Worm (Caenorhabditis elegans) whole organism, young adult: ENCODE results near the gene F18G5.1.

Experiments
- B0336.3 ChIP-seq: fragments of 200-800 bp; sonication (Bioruptor generic); IDR thresholded peaks from 2 replicates; pipeline ENCODE4 v1.3.6; 2022; ENCODE audit warnings: missing genetic modification characterization, missing compliant biosample characterization
- C06A6.2 ChIP-seq: fragments of 200-800 bp; sonication (Bioruptor generic); conservative IDR thresholded peaks from 2 replicates; pipeline ENCODE4 v1.3.6; 2022; ENCODE audit warnings: missing genetic modification characterization, missing compliant biosample characterization
- F22D6.2 ChIP-seq: sonication (generic microtip); optimal IDR thresholded peaks from 2 replicates; lab custom pipeline; 2016; ENCODE audit warnings: mild to moderate bottlenecking, missing genetic modification characterization, missing compliant biosample characterization
- F33H1.4 ChIP-seq: fragments of 200-800 bp; sonication (Bioruptor generic); IDR thresholded peaks from 2 replicates; pipeline ENCODE4 v1.3.6; 2022; ENCODE audit warnings: missing genetic modification reagents, missing genetic modification characterization, missing compliant biosample characterization
- F39B2.1 ChIP-seq: fragments of 200-800 bp; sonication (Bioruptor generic); IDR thresholded peaks from 2 replicates; pipeline ENCODE4 v1.3.6; 2022; ENCODE audit warnings: missing genetic modification reagents, missing genetic modification characterization, missing compliant biosample characterization
- F57A8.1 ChIP-seq: fragments of 200-800 bp; sonication (Bioruptor generic); optimal IDR thresholded peaks from 2 replicates; lab custom pipeline; 2018; ENCODE audit warnings: mild to moderate bottlenecking, missing genetic modification characterization, moderate library complexity, missing compliant biosample characterization
- F57C9.4 ChIP-seq: sonication (generic microtip); optimal IDR thresholded peaks from 2 replicates; lab custom pipeline; 2017; ENCODE audit warnings: mild to moderate bottlenecking, missing genetic modification characterization, missing compliant biosample characterization
- Y53F4B.3 ChIP-seq: fragments of 200-800 bp; sonication (Bioruptor generic); IDR thresholded peaks from 2 replicates; pipeline ENCODE4 v1.3.6; 2022; ENCODE audit warnings: missing genetic modification reagents, missing genetic modification characterization, missing compliant biosample characterization
- Y56A3A.18 ChIP-seq: fragments of 200-800 bp; sonication (Bioruptor generic); IDR thresholded peaks from 2 replicates; pipeline ENCODE4 v1.3.6; 2022; ENCODE audit warnings: missing genetic modification reagents, missing genetic modification characterization, missing compliant biosample characterization
- ZK185.1 ChIP-seq: sonication (generic microtip); optimal IDR thresholded peaks from 2 replicates; lab custom pipeline; 2016; ENCODE audit warnings: mild to moderate bottlenecking, missing genetic modification characterization, missing compliant biosample characterization; ENCODE audit not compliant: poor library complexity, severe bottlenecking
- akir-1 ChIP-seq: fragments of 200-800 bp; sonication (Bioruptor generic); optimal IDR thresholded peaks from 2 replicates; lab custom pipeline; 2018; ENCODE audit warnings: mild to moderate bottlenecking, missing genetic modification characterization, moderate library complexity, missing compliant biosample characterization
- atf-7 ChIP-seq: sonication (generic microtip); optimal IDR thresholded peaks from 2 replicates; lab custom pipeline; 2017; ENCODE audit warnings: mild to moderate bottlenecking, missing genetic modification characterization, missing compliant biosample characterization
- attf-6 ChIP-seq: fragments of 200-800 bp; sonication (Bioruptor generic); IDR thresholded peaks from 2 replicates; pipeline ENCODE4 v1.3.6; 2022; ENCODE audit warnings: missing genetic modification reagents, missing genetic modification characterization, missing compliant biosample characterization
- bed-1 ChIP-seq: fragments of 200-800 bp; sonication (Bioruptor generic); IDR thresholded peaks from 2 replicates; pipeline ENCODE4 v1.3.6; 2022; ENCODE audit warnings: missing genetic modification reagents, missing genetic modification characterization, missing compliant biosample characterization
- bed-2 ChIP-seq: fragments of 200-800 bp; sonication (Bioruptor generic); IDR thresholded peaks from 2 replicates; pipeline ENCODE4 v1.3.6; 2022; ENCODE audit warnings: missing genetic modification reagents, missing genetic modification characterization, missing compliant biosample characterization
- ccch-3 ChIP-seq: fragments of 200-800 bp; sonication (Bioruptor generic); optimal IDR thresholded peaks from 2 replicates; lab custom pipeline; 2018; ENCODE audit warnings: mild to moderate bottlenecking, missing genetic modification characterization, missing compliant biosample characterization
- cebp-1 ChIP-seq, 2 experiments: fragments of 200-800 bp in 1 of 2; sonication (Bioruptor generic) in 1 of 2; sonication (generic microtip) in 1 of 2; IDR thresholded peaks in 1 of 2; optimal IDR thresholded peaks in 1 of 2; 2 replicates each; pipeline versions ENCODE4 v1.3.6 to Lab custom; 2017 to 2022; ENCODE audit warnings: missing compliant biosample characterization in 2 of 2, missing genetic modification characterization in 2 of 2, mild to moderate bottlenecking in 1 of 2, missing genetic modification reagents in 1 of 2, moderate library complexity in 1 of 2
- ceh-100 ChIP-seq: fragments of 200-800 bp; sonication (Bioruptor generic); IDR thresholded peaks from 2 replicates; pipeline ENCODE4 v1.3.6; 2022; ENCODE audit warnings: missing genetic modification reagents, missing genetic modification characterization, missing compliant biosample characterization
- ceh-27 ChIP-seq: fragments of 200-800 bp; sonication (Bioruptor generic); optimal IDR thresholded peaks from 2 replicates; lab custom pipeline; 2018; ENCODE audit warnings: mild to moderate bottlenecking, missing genetic modification characterization, moderate library complexity, missing compliant biosample characterization
- ceh-40 ChIP-seq: fragments of 200-800 bp; sonication (Bioruptor generic); IDR thresholded peaks from 2 replicates; pipeline ENCODE4 v1.3.6; 2022; ENCODE audit warnings: missing genetic modification characterization, missing compliant biosample characterization
- ceh-79 ChIP-seq: sonication (generic microtip); optimal IDR thresholded peaks from 2 replicates; lab custom pipeline; 2017; ENCODE audit warnings: mild to moderate bottlenecking, missing genetic modification characterization, missing compliant biosample characterization
- ceh-91 ChIP-seq: fragments of 200-800 bp; sonication (Bioruptor generic); IDR thresholded peaks from 2 replicates; pipeline ENCODE4 v1.3.6; 2022; ENCODE audit warnings: missing genetic modification reagents, missing genetic modification characterization, missing compliant biosample characterization
- dpl-1 ChIP-seq: fragments of 150-350 bp; optimal IDR thresholded peaks from 2 replicates; lab custom pipeline; 2014; ENCODE audit warnings: missing biosample characterization, missing genetic modification reagents, missing genetic modification characterization
- efl-1 ChIP-seq: fragments of 150-350 bp; optimal IDR thresholded peaks from 2 replicates; lab custom pipeline; 2014; ENCODE audit warnings: missing biosample characterization, missing genetic modification reagents, missing genetic modification characterization
- egl-18 ChIP-seq: fragments of 200-800 bp; sonication (Bioruptor generic); IDR thresholded peaks from 2 replicates; pipeline ENCODE4 v1.3.6; 2022; ENCODE audit warnings: missing genetic modification reagents, missing genetic modification characterization, missing compliant biosample characterization
- egrh-3 ChIP-seq: fragments of 200-800 bp; sonication (Bioruptor generic); IDR thresholded peaks from 2 replicates; pipeline ENCODE4 v1.3.6; 2022; ENCODE audit warnings: missing genetic modification reagents, missing genetic modification characterization, missing compliant biosample characterization
- hlh-12 ChIP-seq: sonication (generic microtip); optimal IDR thresholded peaks from 2 replicates; lab custom pipeline; 2016; ENCODE audit warnings: missing genetic modification characterization, missing compliant biosample characterization
- lag-1 ChIP-seq: fragments of 200-800 bp; sonication (Bioruptor generic); IDR thresholded peaks from 2 replicates; pipeline ENCODE4 v1.3.6; 2022; ENCODE audit warnings: missing genetic modification reagents, missing genetic modification characterization, missing compliant biosample characterization
- let-526 ChIP-seq: fragments of 200-800 bp; sonication (Bioruptor generic); IDR thresholded peaks from 2 replicates; pipeline ENCODE4 v1.3.6; 2022; ENCODE audit warnings: missing genetic modification reagents, missing genetic modification characterization, missing compliant biosample characterization
- lin-35 ChIP-seq, 3 experiments: fragments of 150-350 bp in 2 of 3; sonication (generic microtip) in 1 of 3; optimal IDR thresholded peaks; 2 replicates each; lab custom pipeline; 2014 to 2018; ENCODE audit warnings: missing biosample characterization in 3 of 3, missing genetic modification characterization in 3 of 3, missing genetic modification reagents in 3 of 3
- lin-40 ChIP-seq: sonication (generic microtip); optimal IDR thresholded peaks from 2 replicates; lab custom pipeline; 2016; ENCODE audit warnings: missing genetic modification characterization, mild to moderate bottlenecking, missing compliant biosample characterization, missing genotype, missing genetic modification reagents
- madf-10 ChIP-seq: sonication (generic microtip); optimal IDR thresholded peaks from 2 replicates; lab custom pipeline; 2016; ENCODE audit warnings: mild to moderate bottlenecking, missing genetic modification characterization, missing compliant biosample characterization
- madf-6 ChIP-seq: fragments of 200-800 bp; sonication (Bioruptor generic); IDR thresholded peaks from 2 replicates; pipeline ENCODE4 v1.3.6; 2022; ENCODE audit warnings: missing genetic modification reagents, missing genetic modification characterization, missing compliant biosample characterization
- mcd-1 ChIP-seq: fragments of 200-800 bp; sonication (Bioruptor generic); IDR thresholded peaks from 2 replicates; pipeline ENCODE4 v1.3.6; 2022; ENCODE audit warnings: missing genetic modification reagents, missing genetic modification characterization, missing compliant biosample characterization
- mel-28 ChIP-seq: sonication (generic microtip); optimal IDR thresholded peaks from 2 replicates; lab custom pipeline; 2016; ENCODE audit warnings: borderline replicate concordance, mild to moderate bottlenecking, missing genetic modification characterization, missing compliant biosample characterization
- nfyb-1 ChIP-seq: fragments of 200-800 bp; sonication (Bioruptor generic); IDR thresholded peaks from 2 replicates; pipeline ENCODE4 v1.3.6; 2022; ENCODE audit warnings: missing genetic modification reagents, missing genetic modification characterization, missing compliant biosample characterization
- nhr-120 ChIP-seq: fragments of 200-800 bp; sonication (Bioruptor generic); IDR thresholded peaks from 2 replicates; pipeline ENCODE4 v1.3.6; 2022; ENCODE audit warnings: missing genetic modification characterization, missing compliant biosample characterization
- nhr-179 ChIP-seq: sonication (generic microtip); optimal IDR thresholded peaks from 2 replicates; lab custom pipeline; 2016; ENCODE audit warnings: mild to moderate bottlenecking, missing genetic modification characterization, missing compliant biosample characterization
- rcor-1 ChIP-seq: fragments of 200-800 bp; sonication (Bioruptor generic); IDR thresholded peaks from 2 replicates; pipeline ENCODE4 v1.3.6; 2022; ENCODE audit warnings: missing genetic modification reagents, missing genetic modification characterization, missing compliant biosample characterization
- rpc-1 ChIP-seq, 2 experiments: fragments of 150-350 bp in 1 of 2; sonication (generic microtip) in 1 of 2; optimal IDR thresholded peaks; 2 replicates each; lab custom pipeline; 2014 to 2018; ENCODE audit warnings: missing biosample characterization in 1 of 2, missing genetic modification characterization in 1 of 2, missing genetic modification reagents in 1 of 2, missing genotype in 1 of 2
- sea-2 ChIP-seq: fragments of 200-800 bp; sonication (Bioruptor generic); IDR thresholded peaks from 2 replicates; pipeline ENCODE4 v1.3.6; 2022; ENCODE audit warnings: missing genetic modification characterization, missing compliant biosample characterization
- snpc-1.3 ChIP-seq: sonication (generic microtip); optimal IDR thresholded peaks from 2 replicates; lab custom pipeline; 2017; ENCODE audit warnings: missing genetic modification characterization, mild to moderate bottlenecking, missing compliant biosample characterization, antibody characterized with exemption, moderate library complexity, missing genotype, missing genetic modification reagents; ENCODE audit not compliant: insufficient read depth
- snpc-3.4 ChIP-seq: sonication (generic microtip); optimal IDR thresholded peaks from 2 replicates; lab custom pipeline; 2017; ENCODE audit warnings: missing genetic modification characterization, mild to moderate bottlenecking, missing compliant biosample characterization, antibody characterized with exemption, moderate library complexity, missing genotype, missing genetic modification reagents
- sptf-2 ChIP-seq: fragments of 200-800 bp; sonication (Bioruptor generic); optimal IDR thresholded peaks from 2 replicates; lab custom pipeline; 2018; ENCODE audit warnings: mild to moderate bottlenecking, missing genetic modification characterization, missing compliant biosample characterization
- zfh-2 ChIP-seq: fragments of 200-800 bp; sonication (Bioruptor generic); conservative IDR thresholded peaks from 2 replicates; pipeline ENCODE4 v1.3.6; 2022; ENCODE audit warnings: missing genetic modification reagents, missing genetic modification characterization, missing compliant biosample characterization
- ztf-18 ChIP-seq: sonication (generic microtip); optimal IDR thresholded peaks from 2 replicates; lab custom pipeline; 2016; ENCODE audit warnings: missing genotype, mild to moderate bottlenecking, missing genetic modification characterization, missing compliant biosample characterization
- ztf-3 ChIP-seq: fragments of 200-800 bp; sonication (Bioruptor generic); optimal IDR thresholded peaks from 2 replicates; lab custom pipeline; 2018; ENCODE audit warnings: mild to moderate bottlenecking, missing genetic modification characterization, missing compliant biosample characterization
- ztf-6 ChIP-seq: fragments of 200-800 bp; sonication (Bioruptor generic); IDR thresholded peaks from 2 replicates; pipeline ENCODE4 v1.3.6; 2022; ENCODE audit warnings: missing genetic modification reagents, missing genetic modification characterization, missing compliant biosample characterization

The F18G5.1 gene

DNA sequence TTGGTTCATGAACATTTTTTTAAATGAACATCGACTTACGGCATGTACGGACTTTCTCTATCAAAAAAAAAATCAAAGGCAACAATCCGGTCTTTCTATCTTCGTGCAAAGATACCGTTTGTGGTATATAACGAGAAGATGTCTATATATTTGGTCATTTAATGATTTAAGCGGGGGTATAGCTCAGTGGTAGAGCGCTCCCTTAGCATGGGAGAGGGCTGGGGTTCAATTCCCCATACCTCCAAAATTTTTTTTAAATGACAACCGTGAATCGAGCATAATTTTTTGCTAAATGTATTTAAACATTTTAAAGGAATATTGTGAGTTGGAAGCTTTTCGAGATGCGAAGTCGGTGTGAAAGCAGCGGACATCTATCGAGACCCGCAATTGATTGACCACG, 21.0 kb upstream of the F18G5.1 start (continued):
- TF ChIP-seq ccch-3 (GFP tag; lab: Kevin White, UChicago) (no peak), ceh-40 (GFP tag; lab: Robert Waterston, UW) (0 out of 2 replicates have a peak, but pooled peaks have one; percentile 54), ztf-6 (no peak), let-526 (GFP tag; lab: Robert Waterston, UW) (no peak), mel-28 (no peak), atf-7 (tag; lab: Kevin White, UChicago) (no peak), nhr-120 (GFP tag; lab: Robert Waterston, UW) (no peak), F39B2.1 (GFP tag; lab: Robert Waterston, UW) (no peak), ceh-79 (tag; lab: Kevin White, UChicago) (no peak), bed-2 (GFP tag; lab: Robert Waterston, UW) (no peak), ceh-27 (peak; percentile 6), egl-18 (no peak), madf-10 (tag; lab: Kevin White, UChicago) (peak; percentile 24), bed-1 (GFP tag; lab: Robert Waterston, UW) (no peak), ZK185.1 (tag; lab: Kevin White, UChicago) (peak; percentile 23), Y56A3A.18 (GFP tag; lab: Robert Waterston, UW) (peak; percentile 77), ztf-18 (tag; lab: Kevin White, UChicago) (peak; percentile 61), ztf-3 (GFP tag; lab: Kevin White, UChicago) (no peak), F22D6.2 (tag; lab: Kevin White, UChicago) (no peak), efl-1 (GFP tag; lab: Kevin White, UChicago) (peak; percentile 3), akir-1 (no peak), rpc-1 (optimal IDR thresholded peaks at IDR 0.05; lab: Kevin White, UChicago) (peak; percentile 91), rpc-1 (tag; optimal IDR thresholded peaks at IDR 0.05; lab: Kevin White, UChicago) (peak; percentile 98), snpc-1.3 (tag; lab: Kevin White, UChicago) (peak; percentile 83), lin-40 (no peak), ceh-100 (GFP tag; lab: Robert Waterston, UW) (peak; percentile 59), ceh-91 (GFP tag; lab: Robert Waterston, UW) (no peak), egrh-3 (no peak), nhr-179 (tag; lab: Kevin White, UChicago) (peak; percentile 69), sptf-2 (GFP tag; lab: Kevin White, UChicago) (peak; percentile 16), zfh-2 (GFP tag; lab: Robert Waterston, UW) (no peak), snpc-3.4 (peak; percentile 58), dpl-1 (GFP tag; lab: Kevin White, UChicago) (no peak), sea-2 (GFP tag; lab: Robert Waterston, UW) (no peak), F57C9.4 (tag; lab: Kevin White, UChicago) (no peak), rcor-1 (GFP tag; lab: Robert Waterston, UW) (peak; percentile 20; the same call in 1 of the 2 replicates), mcd-1 (GFP tag; lab: Robert Waterston, UW) (no peak), cebp-1 (GFP tag; IDR thresholded peaks at IDR 0.05; lab: Robert Waterston, UW) (no peak), cebp-1 (tag; optimal IDR thresholded peaks at IDR 0.05; lab: Kevin White, UChicago) (no peak), B0336.3 (no peak), lag-1 (no peak), hlh-12 (tag; lab: Kevin White, UChicago) (no peak), Y53F4B.3 (GFP tag; lab: Robert Waterston, UW) (no peak), F57A8.1 (GFP tag; lab: Kevin White, UChicago) (peak; percentile 61), madf-6 (GFP tag; lab: Robert Waterston, UW) (no peak), F33H1.4 (GFP tag; lab: Robert Waterston, UW) (no peak), C06A6.2 (GFP tag; lab: Robert Waterston, UW) (no peak), lin-35 (GFP tag; optimal IDR thresholded peaks at IDR 0.05; lab: Kevin White, UChicago) (no peak), attf-6 (GFP tag; lab: Robert Waterston, UW) (peak; percentile 46; the same call in 1 of the 2 replicates), nfyb-1 (GFP tag; lab: Robert Waterston, UW) (peak; percentile 15; the same call in 1 of the 2 replicates)
